Worm (Caenorhabditis elegans) whole organism, mixed stage, embryonic: Measurements from ENCODE around the gene ins-17.
A peak's percentile ranks its signal among the peaks of the same experiment; 100 is the strongest.

Experiments used
- M03D4.4 ChIP-seq: sonication (generic microtip); optimal IDR thresholded peaks from 2 replicates; lab custom pipeline; 2017; ENCODE audit warnings: mild to moderate bottlenecking, missing genetic modification characterization, missing compliant biosample characterization
- bed-3 ChIP-seq: fragments of 200-800 bp; sonication (Bioruptor generic); optimal IDR thresholded peaks from 3 replicates; lab custom pipeline; 2018; ENCODE audit warnings: mild to moderate bottlenecking, missing genetic modification characterization, moderate library complexity, missing compliant biosample characterization
- blmp-1 ChIP-seq: fragments of 150-350 bp; optimal IDR thresholded peaks from 2 replicates; lab custom pipeline; 2014; ENCODE audit warnings: missing biosample characterization, missing genetic modification characterization
- ceh-39 ChIP-seq: fragments of 150-350 bp; optimal IDR thresholded peaks from 2 replicates; lab custom pipeline; 2014; ENCODE audit warnings: missing biosample characterization, missing genetic modification characterization
- ceh-43 ChIP-seq: fragments of 200-800 bp; sonication (Bioruptor generic); optimal IDR thresholded peaks from 2 replicates; lab custom pipeline; 2018; ENCODE audit warnings: mild to moderate bottlenecking, missing genetic modification characterization, moderate library complexity, missing compliant biosample characterization
- ceh-83 ChIP-seq: fragments of 200-800 bp; sonication (Bioruptor generic); optimal IDR thresholded peaks from 2 replicates; lab custom pipeline; 2018; ENCODE audit warnings: mild to moderate bottlenecking, missing genetic modification characterization, missing compliant biosample characterization
- ces-1 ChIP-seq: fragments of 150-350 bp; optimal IDR thresholded peaks from 2 replicates; lab custom pipeline; 2014; ENCODE audit warnings: missing biosample characterization, missing genetic modification reagents, missing genetic modification characterization
- cnd-1 ChIP-seq: fragments of 200-800 bp; sonication (Bioruptor generic); optimal IDR thresholded peaks from 2 replicates; lab custom pipeline; 2018; ENCODE audit warnings: mild to moderate bottlenecking, missing genetic modification characterization, missing compliant biosample characterization
- drap-1 ChIP-seq: fragments of 200-800 bp; sonication (Bioruptor generic); optimal IDR thresholded peaks from 3 replicates; lab custom pipeline; 2018; ENCODE audit warnings: mild to moderate bottlenecking, missing genetic modification characterization, missing compliant biosample characterization
- elt-1 ChIP-seq: sonication (generic microtip); optimal IDR thresholded peaks from 2 replicates; lab custom pipeline; 2017; ENCODE audit warnings: missing genetic modification characterization, mild to moderate bottlenecking, missing compliant biosample characterization, antibody characterized with exemption, moderate library complexity, borderline replicate concordance; ENCODE audit not compliant: insufficient read depth
- elt-3 ChIP-seq: fragments of 150-350 bp; optimal IDR thresholded peaks from 2 replicates; lab custom pipeline; 2014; ENCODE audit warnings: missing biosample characterization, missing genetic modification characterization
- flh-1 ChIP-seq: fragments of 200-800 bp; sonication (Bioruptor generic); optimal IDR thresholded peaks from 2 replicates; lab custom pipeline; 2018; ENCODE audit warnings: mild to moderate bottlenecking, missing genetic modification characterization, moderate library complexity, missing compliant biosample characterization
- ham-2 ChIP-seq: fragments of 200-800 bp; sonication (Bioruptor generic); optimal IDR thresholded peaks from 2 replicates; lab custom pipeline; 2018; ENCODE audit warnings: mild to moderate bottlenecking, missing genetic modification characterization, missing compliant biosample characterization
- hlh-1 ChIP-seq: fragments of 150-350 bp; optimal IDR thresholded peaks from 2 replicates; lab custom pipeline; 2014; ENCODE audit warnings: missing biosample characterization, missing genetic modification reagents, missing genetic modification characterization
- lin-13 ChIP-seq: fragments of 150-350 bp; optimal IDR thresholded peaks from 2 replicates; lab custom pipeline; 2014; ENCODE audit warnings: missing biosample characterization, missing genetic modification characterization
- lin-32 ChIP-seq: fragments of 200-800 bp; sonication (Bioruptor generic); optimal IDR thresholded peaks from 2 replicates; lab custom pipeline; 2018; ENCODE audit warnings: mild to moderate bottlenecking, missing genetic modification characterization, missing compliant biosample characterization
- lsy-2 ChIP-seq: fragments of 150-350 bp; optimal IDR thresholded peaks from 2 replicates; lab custom pipeline; 2014; ENCODE audit warnings: missing biosample characterization, missing genetic modification characterization
- mab-5 ChIP-seq: fragments of 150-350 bp; optimal IDR thresholded peaks from 2 replicates; lab custom pipeline; 2014; ENCODE audit warnings: missing biosample characterization, missing genetic modification characterization
- mep-1 ChIP-seq: fragments of 150-350 bp; optimal IDR thresholded peaks from 2 replicates; lab custom pipeline; 2017; ENCODE audit warnings: missing biosample characterization, missing genetic modification reagents, missing genetic modification characterization, inconsistent platforms
- mls-2 ChIP-seq: sonication (generic microtip); optimal IDR thresholded peaks from 2 replicates; lab custom pipeline; 2016; ENCODE audit warnings: mild to moderate bottlenecking, missing genetic modification characterization, moderate library complexity, missing compliant biosample characterization
- nhr-12 ChIP-seq: fragments of 150-350 bp; optimal IDR thresholded peaks from 2 replicates; lab custom pipeline; 2014; ENCODE audit warnings: missing biosample characterization, missing genetic modification characterization
- nhr-2 ChIP-seq: fragments of 150-350 bp; optimal IDR thresholded peaks from 2 replicates; lab custom pipeline; 2014; ENCODE audit warnings: missing biosample characterization, missing genetic modification characterization
- nhr-237 ChIP-seq: fragments of 150-350 bp; optimal IDR thresholded peaks from 2 replicates; lab custom pipeline; 2014; ENCODE audit warnings: missing biosample characterization, missing genetic modification characterization
- nhr-28 ChIP-seq: fragments of 150-350 bp; optimal IDR thresholded peaks from 2 replicates; lab custom pipeline; 2014; ENCODE audit warnings: missing biosample characterization, missing genetic modification characterization
- nhr-76 ChIP-seq: sonication (generic microtip); optimal IDR thresholded peaks from 2 replicates; lab custom pipeline; 2017; ENCODE audit warnings: missing biosample characterization, missing genetic modification characterization
- pha-4 ChIP-seq: fragments of 150-350 bp; optimal IDR thresholded peaks from 2 replicates; lab custom pipeline; 2018; ENCODE audit warnings: missing biosample characterization, missing genetic modification reagents, missing genetic modification characterization
- sem-2 ChIP-seq: fragments of 200-800 bp; sonication (Bioruptor generic); optimal IDR thresholded peaks from 2 replicates; lab custom pipeline; 2018; ENCODE audit warnings: mild to moderate bottlenecking, missing genetic modification characterization, missing compliant biosample characterization
- snpc-4 ChIP-seq: fragments of 150-350 bp; optimal IDR thresholded peaks from 2 replicates; lab custom pipeline; 2014; ENCODE audit warnings: missing biosample characterization, missing genetic modification characterization
- sptf-1 ChIP-seq: sonication (generic microtip); optimal IDR thresholded peaks from 2 replicates; lab custom pipeline; 2017; ENCODE audit warnings: mild to moderate bottlenecking, missing genetic modification characterization, moderate library complexity, missing compliant biosample characterization
- tbx-8 ChIP-seq: fragments of 200-800 bp; sonication (Bioruptor generic); optimal IDR thresholded peaks from 2 replicates; lab custom pipeline; 2018; ENCODE audit warnings: mild to moderate bottlenecking, missing genetic modification characterization, moderate library complexity, missing compliant biosample characterization
- unc-120 ChIP-seq: sonication (generic microtip); optimal IDR thresholded peaks from 2 replicates; lab custom pipeline; 2017; ENCODE audit warnings: missing genetic modification characterization, missing compliant biosample characterization; ENCODE audit not compliant: poor library complexity, severe bottlenecking
- unc-39 ChIP-seq: fragments of 150-350 bp; optimal IDR thresholded peaks from 2 replicates; lab custom pipeline; 2014; ENCODE audit warnings: missing biosample characterization, missing genetic modification characterization
- unc-62 ChIP-seq: fragments of 150-350 bp; optimal IDR thresholded peaks from 2 replicates; lab custom pipeline; 2014; ENCODE audit warnings: missing biosample characterization, missing genetic modification reagents, missing genetic modification characterization
- zip-8 ChIP-seq: fragments of 150-350 bp; optimal IDR thresholded peaks from 2 replicates; lab custom pipeline; 2014; ENCODE audit warnings: missing biosample characterization, missing genetic modification characterization
- ztf-11 ChIP-seq: fragments of 150-350 bp; optimal IDR thresholded peaks from 2 replicates; lab custom pipeline; 2014; ENCODE audit warnings: missing biosample characterization, missing genetic modification characterization

Gene ins-17

ce11 chrIII:4475428-4475968 lies 1.9 kb downstream of the ins-17 start, which contains the start of gene rps-1 (continued):
- TF ChIP-seq zip-8 (tag; lab: Kevin White, UChicago) = peak; percentile 22
- TF ChIP-seq sptf-1 (tag; lab: Kevin White, UChicago) = peak; percentile 92
- no peak for TF ChIP-seq nhr-76 (tag; lab: Kevin White, UChicago)
- peak; percentile 39 for TF ChIP-seq tbx-8 (GFP tag; lab: Kevin White, UChicago)
- peak; percentile 75 for TF ChIP-seq drap-1
- peak; percentile 67 for TF ChIP-seq ham-2 (GFP tag; lab: Kevin White, UChicago)
- peak; percentile 34 for TF ChIP-seq lin-32 (GFP tag; lab: Kevin White, UChicago)

DNA sequence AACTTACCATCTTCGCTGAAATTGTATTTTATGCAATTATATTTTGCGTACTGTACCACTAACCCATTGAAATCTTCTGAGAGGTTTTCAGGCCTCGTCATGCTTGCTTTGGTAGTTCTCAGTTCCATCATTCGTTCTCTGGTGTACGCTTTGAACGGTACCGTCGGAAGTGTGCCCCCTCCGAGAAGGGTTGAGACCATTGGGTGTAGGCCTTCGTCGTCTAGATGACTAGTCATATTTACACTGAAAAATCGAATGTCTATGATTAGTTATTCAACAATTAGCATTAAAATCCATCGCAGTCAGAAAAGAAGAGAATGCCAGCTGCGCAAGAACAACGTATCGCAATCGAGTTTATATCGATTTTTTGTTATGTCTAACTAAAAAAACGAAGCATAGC lies 2.5 kb downstream of the ins-17 start, which contains the start of gene ifet-1:
TSS of gene ifet-1 (minus strand) at position 243 of the 400 bp plus-strand sequence.
- TF ChIP-seq lin-13 (no peak), nhr-28 (tag; lab: Kevin White, UChicago) (no peak), ham-2 (GFP tag; lab: Kevin White, UChicago) (no peak)

DNA sequence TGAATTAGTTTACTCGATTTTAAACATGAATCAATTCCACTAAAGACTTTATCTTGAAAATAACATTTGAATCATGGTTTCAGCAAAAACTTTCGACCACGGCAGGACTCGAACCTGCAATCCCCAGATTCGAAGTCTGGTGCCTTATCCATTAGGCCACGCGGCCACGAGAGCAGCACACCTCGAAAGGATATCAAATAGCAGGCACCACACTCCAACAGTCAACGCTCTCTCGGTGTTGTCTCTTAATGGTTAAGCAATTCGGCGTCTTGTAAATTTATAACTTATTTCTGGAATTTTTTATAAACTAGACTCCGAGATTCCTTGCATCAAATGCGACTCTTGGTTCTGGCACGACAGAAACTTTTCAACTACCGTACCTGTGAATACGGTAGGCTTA lies 6.6 kb downstream of the ins-17 start:
- peak; percentile 85 for TF ChIP-seq ceh-43 (GFP tag; lab: Kevin White, UChicago)
- no peak for TF ChIP-seq mab-5
- peak; percentile 82 for TF ChIP-seq tbx-8 (GFP tag; lab: Kevin White, UChicago)
- TF ChIP-seq elt-3 (tag; lab: Kevin White, UChicago) = no peak
- peak; percentile 20 for TF ChIP-seq hlh-1
- TF ChIP-seq elt-1 (tag; lab: Kevin White, UChicago) = no peak
- TF ChIP-seq nhr-237 (tag; lab: Kevin White, UChicago) = no peak
- peak; percentile 40 for TF ChIP-seq unc-39 (tag; lab: Kevin White, UChicago)
- TF ChIP-seq zip-8 (tag; lab: Kevin White, UChicago) = no peak
- peak; percentile 81 for TF ChIP-seq bed-3 (GFP tag; lab: Kevin White, UChicago)
- peak; percentile 90 for TF ChIP-seq drap-1
- TF ChIP-seq M03D4.4 = peak; percentile 94
- TF ChIP-seq ceh-83 (GFP tag; lab: Kevin White, UChicago) = peak; percentile 97
- peak; percentile 85 for TF ChIP-seq unc-120 (tag; lab: Kevin White, UChicago)
- peak; percentile 30 for TF ChIP-seq lin-13
- TF ChIP-seq mep-1 (tag; lab: Kevin White, UChicago) = peak; percentile 73
- peak; percentile 10 for TF ChIP-seq unc-62
- peak; percentile 52 for TF ChIP-seq ceh-39 (tag; lab: Kevin White, UChicago)
- peak; percentile 78 for TF ChIP-seq ham-2 (GFP tag; lab: Kevin White, UChicago)
- TF ChIP-seq ces-1 = peak; percentile 17
- TF ChIP-seq pha-4 (tag; lab: Kevin White, UChicago) = peak; percentile 37
- TF ChIP-seq sem-2 = peak; percentile 90
- TF ChIP-seq flh-1 = peak; percentile 76
- peak; percentile 95 for TF ChIP-seq cnd-1
- no peak for TF ChIP-seq blmp-1 (tag; lab: Kevin White, UChicago)
- peak; percentile 20 for TF ChIP-seq nhr-2 (tag; lab: Kevin White, UChicago)
- TF ChIP-seq lin-32 (GFP tag; lab: Kevin White, UChicago) = peak; percentile 83
- no peak for TF ChIP-seq nhr-76 (tag; lab: Kevin White, UChicago)
- no peak for TF ChIP-seq nhr-28 (tag; lab: Kevin White, UChicago)
- TF ChIP-seq mls-2 (tag; lab: Kevin White, UChicago) = peak; percentile 96
- peak; percentile 45 for TF ChIP-seq lsy-2 (tag; lab: Kevin White, UChicago)
- no peak for TF ChIP-seq snpc-4
- TF ChIP-seq sptf-1 (tag; lab: Kevin White, UChicago) = peak; percentile 96
- TF ChIP-seq nhr-12 (tag; lab: Kevin White, UChicago) = peak; percentile 54
- TF ChIP-seq ztf-11 = peak; percentile 16

DNA sequence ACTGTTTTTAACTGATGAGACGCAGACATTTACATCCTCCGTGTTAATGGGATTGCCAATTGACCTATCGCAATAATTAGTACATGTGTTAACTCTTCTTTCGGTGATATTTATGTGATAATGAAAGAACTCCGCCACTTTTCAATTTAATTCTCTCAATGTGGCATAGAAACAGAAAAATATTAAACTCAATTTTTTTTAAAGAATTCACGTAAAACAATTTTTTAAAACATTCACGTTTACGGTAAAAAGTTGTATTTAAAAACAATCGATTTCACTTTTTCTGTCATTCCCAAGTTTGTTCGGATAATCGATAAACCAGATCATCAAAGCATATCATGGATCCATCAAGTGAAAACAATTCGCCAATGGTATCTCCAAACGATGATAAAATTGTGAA lies 8.6 kb downstream of the ins-17 start, which contains the start of gene mstr-2:
TSS of gene mstr-2 (plus strand) at position 301 of the 400 bp plus-strand sequence.
- TF ChIP-seq nhr-2 (tag; lab: Kevin White, UChicago) (peak; percentile 25), mls-2 (tag; lab: Kevin White, UChicago) (no peak)
- TF ChIP-seq, all 35 proteins: peak for 1
